Fruit fly (Drosophila melanogaster): ENCODE results near the gene PNUTS.

The PNUTS gene

dm6 chr2L:837989-838388 is 32.3 kb upstream of the PNUTS start (continued):
- TF ChIP-seq fru (optimal IDR thresholded peaks at IDR 0.05) (no peak), stc (GFP tag; IDR thresholded peaks at IDR 0.05) (no peak), hth (optimal IDR thresholded peaks at IDR 0.05) (no peak), CG34376 (GFP tag; optimal IDR thresholded peaks at IDR 0.05) (no peak), ranshi (GFP tag; IDR thresholded peaks at IDR 0.05) (peak; percentile 40; the same call in 1 of the 2 replicates), CG14710 (tag; optimal IDR thresholded peaks at IDR 0.05) (no peak), al (GFP tag; IDR thresholded peaks at IDR 0.05) (no peak), gfzf (GFP tag; optimal IDR thresholded peaks at IDR 0.05) (no peak), Mes4 (GFP tag; optimal IDR thresholded peaks at IDR 0.05) (peak; percentile 33), D19B (GFP tag; optimal IDR thresholded peaks at IDR 0.05) (peak; percentile 41), CG15601 (tag; optimal IDR thresholded peaks at IDR 0.05) (no peak), CG17385 (GFP tag; optimal IDR thresholded peaks at IDR 0.05) (no peak), ato (GFP tag; IDR thresholded peaks at IDR 0.05; ENCODE audit: partially characterized antibody) (no peak), CG7786 (GFP tag; optimal IDR thresholded peaks at IDR 0.05) (peak; percentile 46), CG10321 (GFP tag; IDR thresholded peaks at IDR 0.05) (no peak), Rfx (GFP tag; IDR thresholded peaks at IDR 0.05) (no peak), CG15073 (GFP tag; optimal IDR thresholded peaks at IDR 0.05) (no peak), gt (GFP tag; IDR thresholded peaks at IDR 0.05) (no peak), Camta (GFP tag; optimal IDR thresholded peaks at IDR 0.05) (no peak), Sin3A (optimal IDR thresholded peaks at IDR 0.05) (no peak), CG34422 (GFP tag; IDR thresholded peaks at IDR 0.05) (no peak), grn (GFP tag; optimal IDR thresholded peaks at IDR 0.05) (no peak), tup (GFP tag; optimal IDR thresholded peaks at IDR 0.05) (peak; percentile 30), sob (GFP tag; IDR thresholded peaks at IDR 0.05) (no peak), Doc3 (GFP tag; IDR thresholded peaks at IDR 0.05; ENCODE audit: partially characterized antibody) (no peak), CG5245 (GFP tag; optimal IDR thresholded peaks at IDR 0.05) (no peak), prd (optimal IDR thresholded peaks at IDR 0.05) (no peak), prd (GFP tag; IDR thresholded peaks at IDR 0.05) (peak; percentile 29; the same call in 1 of the 3 replicates), Hey (tag; optimal IDR thresholded peaks at IDR 0.05) (no peak), CG9797 (GFP tag; optimal IDR thresholded peaks at IDR 0.05) (no peak), tgo (GFP tag; IDR thresholded peaks at IDR 0.05) (no peak), CG10274 (GFP tag; optimal IDR thresholded peaks at IDR 0.05) (no peak), ems (GFP tag; optimal IDR thresholded peaks at IDR 0.05) (no peak), trh (GFP tag; optimal IDR thresholded peaks at IDR 0.05) (no peak), CG8924 (tag; optimal IDR thresholded peaks at IDR 0.05) (peak; percentile 37), CG13424 (tag; optimal IDR thresholded peaks at IDR 0.05) (no peak), CG10979 (tag; optimal IDR thresholded peaks at IDR 0.05) (peak; percentile 44), slp2 (GFP tag; optimal IDR thresholded peaks at IDR 0.05) (no peak), Adf1 (GFP tag; IDR thresholded peaks at IDR 0.05) (no peak), CG13287 (GFP tag; IDR thresholded peaks at IDR 0.05; ENCODE audit: partially characterized antibody) (no peak), cad (GFP tag; optimal IDR thresholded peaks at IDR 0.05) (no peak), BtbVII (GFP tag; optimal IDR thresholded peaks at IDR 0.05) (no peak), CG1529 (GFP tag; optimal IDR thresholded peaks at IDR 0.05) (no peak), onecut (GFP tag; IDR thresholded peaks at IDR 0.05) (no peak), D19A (tag; optimal IDR thresholded peaks at IDR 0.05) (no peak), CG4282 (GFP tag; optimal IDR thresholded peaks at IDR 0.05) (no peak), H15 (GFP tag; IDR thresholded peaks at IDR 0.05) (no peak), C15 (GFP tag; IDR thresholded peaks at IDR 0.05) (0 out of 3 replicates have a peak, but pooled peaks have one; percentile 8), stwl (tag; optimal IDR thresholded peaks at IDR 0.05) (no peak), mirr (GFP tag; optimal IDR thresholded peaks at IDR 0.05) (no peak), CG11695 (GFP tag; IDR thresholded peaks at IDR 0.05) (0 out of 3 replicates have a peak, but pooled peaks have one; percentile 8), Nf-YC (tag; optimal IDR thresholded peaks at IDR 0.05) (no peak), CG14667 (GFP tag; IDR thresholded peaks at IDR 0.05) (no peak), Max (GFP tag; optimal IDR thresholded peaks at IDR 0.05) (no peak)

Data from whole organism, embryonic.